Worm (Caenorhabditis elegans) whole organism, early embryonic: ENCODE results near the gene T26E4.9.
"Not testable (repeated sequence)": the region's sequence is repeated elsewhere in the genome, so short reads cannot be mapped to it uniquely, and the experiment has no call there.

Experiments used
- F13C5.2 ChIP-seq: sonication (generic microtip); optimal IDR thresholded peaks from 2 replicates; lab custom pipeline; 2017; ENCODE audit warnings: mild to moderate bottlenecking, missing genetic modification characterization, inconsistent platforms, missing compliant biosample characterization
- aly-1 ChIP-seq: sonication (generic microtip); optimal IDR thresholded peaks from 2 replicates; lab custom pipeline; 2016; ENCODE audit warnings: missing genetic modification characterization, missing compliant biosample characterization
- ama-1 ChIP-seq: fragments of 150-350 bp; optimal IDR thresholded peaks from 2 replicates; lab custom pipeline; 2014
- ceh-13 ChIP-seq: fragments of 200-800 bp; sonication (Bioruptor generic); optimal IDR thresholded peaks from 2 replicates; lab custom pipeline; 2018; ENCODE audit warnings: mild to moderate bottlenecking, missing genetic modification characterization, missing compliant biosample characterization
- ceh-36 ChIP-seq: sonication (generic microtip); optimal IDR thresholded peaks from 2 replicates; lab custom pipeline; 2016; ENCODE audit warnings: missing genetic modification characterization, inconsistent platforms, missing compliant biosample characterization
- ets-7 ChIP-seq: sonication (generic microtip); optimal IDR thresholded peaks from 2 replicates; lab custom pipeline; 2016; ENCODE audit warnings: missing genotype, missing genetic modification characterization, missing compliant biosample characterization
- flt-1 ChIP-seq: fragments of 200-800 bp; sonication (Bioruptor generic); IDR thresholded peaks from 2 replicates; pipeline ENCODE4 v1.3.6; 2022; ENCODE audit warnings: missing genetic modification characterization, missing compliant biosample characterization
- hmg-4 ChIP-seq: fragments of 200-800 bp; sonication (Bioruptor generic); optimal IDR thresholded peaks from 2 replicates; lab custom pipeline; 2018; ENCODE audit warnings: mild to moderate bottlenecking, missing genetic modification characterization, missing compliant biosample characterization
- hnd-1 ChIP-seq: sonication (generic microtip); optimal IDR thresholded peaks from 2 replicates; lab custom pipeline; 2016; ENCODE audit warnings: missing genetic modification characterization, missing compliant biosample characterization
- pes-1 ChIP-seq: fragments of 200-800 bp; sonication (Bioruptor generic); IDR thresholded peaks from 2 replicates; pipeline ENCODE4 v1.3.6; 2022; ENCODE audit warnings: missing genetic modification reagents, missing genetic modification characterization, missing compliant biosample characterization
- tbx-37 ChIP-seq: fragments of 200-800 bp; sonication (Bioruptor generic); conservative IDR thresholded peaks from 2 replicates; pipeline ENCODE4 v1.3.6; 2022; ENCODE audit warnings: missing genetic modification reagents, missing genetic modification characterization, missing compliant biosample characterization
- tra-4 ChIP-seq: sonication (generic microtip); optimal IDR thresholded peaks from 2 replicates; lab custom pipeline; 2017; ENCODE audit warnings: missing genetic modification characterization, missing compliant biosample characterization

- TF ChIP-seq ceh-36 (tag; lab: Kevin White, UChicago); aly-1; flt-1; ama-1 (lab: Kevin White, UChicago); ets-7 (tag; lab: Kevin White, UChicago); hnd-1; pes-1 (GFP tag; lab: Robert Waterston, UW); hmg-4 (GFP tag; lab: Kevin White, UChicago); F13C5.2; tbx-37 (GFP tag; lab: Robert Waterston, UW); tra-4; ceh-13 (GFP tag; lab: Kevin White, UChicago): not testable (repeated sequence)
These were observed 49.6 kb downstream of the T26E4.9 start, which contains the start of gene str-5 for ce11 chrV:15752941-15753340.
